Worm (Caenorhabditis elegans): ENCODE measurements around the gene H20J04.6.

The H20J04.6 gene

ce11 chrII:4372867-4373397 is 49.9 kb downstream of the H20J04.6 start:
- TF ChIP-seq ama-1 (optimal IDR thresholded peaks at IDR 0.05), result no peak
- TF ChIP-seq skn-1 (tag; optimal IDR thresholded peaks at IDR 0.05), result no peak
- TF ChIP-seq F13H6.1 (tag; optimal IDR thresholded peaks at IDR 0.05), result no peak
- no peak for TF ChIP-seq nhr-6 (tag; optimal IDR thresholded peaks at IDR 0.05)
- no peak for TF ChIP-seq dmd-4 (tag; optimal IDR thresholded peaks at IDR 0.05)
- no peak for TF ChIP-seq nhr-11 (tag; optimal IDR thresholded peaks at IDR 0.05)
- no peak for TF ChIP-seq mab-5 (tag; optimal IDR thresholded peaks at IDR 0.05)
- no peak for TF ChIP-seq ceh-16 (tag; optimal IDR thresholded peaks at IDR 0.05)
- no peak for TF ChIP-seq nhr-12 (tag; optimal IDR thresholded peaks at IDR 0.05)
